Worm (Caenorhabditis elegans) whole organism, L1 larva: Measurements from ENCODE around the gene cpar-1.
A peak's percentile ranks its signal among the peaks of the same experiment; 100 is the strongest.

ENCODE experiments used
- C16A3.4 ChIP-seq: fragments of 150-350 bp; optimal IDR thresholded peaks from 2 replicates; lab custom pipeline; 2014; ENCODE audit warnings: missing biosample characterization, missing genetic modification characterization
- C34B4.2 ChIP-seq: sonication (generic microtip); optimal IDR thresholded peaks from 2 replicates; lab custom pipeline; 2017; ENCODE audit warnings: mild to moderate bottlenecking, missing genetic modification characterization, missing compliant biosample characterization
- F16B12.6 ChIP-seq: fragments of 150-350 bp; optimal IDR thresholded peaks from 2 replicates; lab custom pipeline; 2014; ENCODE audit warnings: missing biosample characterization, missing genetic modification characterization
- Y116A8C.19 ChIP-seq: sonication (generic microtip); optimal IDR thresholded peaks from 2 replicates; lab custom pipeline; 2016; ENCODE audit warnings: missing compliant biosample characterization, missing genetic modification characterization, borderline replicate concordance
- alr-1 ChIP-seq: fragments of 200-800 bp; sonication (Bioruptor generic); optimal IDR thresholded peaks from 2 replicates; lab custom pipeline; 2018; ENCODE audit warnings: borderline replicate concordance, mild to moderate bottlenecking, missing genetic modification characterization, missing compliant biosample characterization
- aly-2 ChIP-seq: fragments of 150-350 bp; optimal IDR thresholded peaks from 2 replicates; lab custom pipeline; 2014; ENCODE audit warnings: missing biosample characterization, missing genetic modification characterization
- ama-1 ChIP-seq: fragments of 150-350 bp; optimal IDR thresholded peaks from 2 replicates; lab custom pipeline; 2014
- blmp-1 ChIP-seq: fragments of 150-350 bp; optimal IDR thresholded peaks from 2 replicates; lab custom pipeline; 2014; ENCODE audit warnings: missing biosample characterization, missing genetic modification characterization
- ceh-8 ChIP-seq: fragments of 200-800 bp; sonication (Bioruptor generic); optimal IDR thresholded peaks from 2 replicates; lab custom pipeline; 2018; ENCODE audit warnings: mild to moderate bottlenecking, missing genetic modification characterization, moderate library complexity, missing compliant biosample characterization
- ceh-82 ChIP-seq, 3 experiments: fragments of 150-350 bp in 1 of 3; sonication (generic microtip) in 2 of 3; optimal IDR thresholded peaks; 2 replicates each; lab custom pipeline; 2014 to 2017; ENCODE audit warnings: missing biosample characterization in 3 of 3, missing genetic modification characterization in 3 of 3
- ceh-90 ChIP-seq: sonication (generic microtip); optimal IDR thresholded peaks from 2 replicates; lab custom pipeline; 2016; ENCODE audit warnings: missing genetic modification characterization, missing compliant biosample characterization
- dsc-1 ChIP-seq: sonication (generic microtip); optimal IDR thresholded peaks from 2 replicates; lab custom pipeline; 2016; ENCODE audit warnings: mild to moderate bottlenecking, missing genetic modification characterization, missing compliant biosample characterization
- efl-1 ChIP-seq, 4 experiments: fragments of 150-350 bp; optimal IDR thresholded peaks in 3 of 4; peaks in 1 of 4; 1 replicate in 1 of 4; 2 replicates in 3 of 4; lab custom pipeline; 2014; ENCODE audit warnings: missing biosample characterization in 2 of 4, missing genetic modification characterization in 2 of 4, missing genetic modification reagents in 2 of 4
- elt-2 ChIP-seq: sonication (generic microtip); optimal IDR thresholded peaks from 2 replicates; lab custom pipeline; 2016; ENCODE audit warnings: missing genetic modification characterization, mild to moderate bottlenecking, inconsistent platforms, missing compliant biosample characterization, missing genetic modification reagents
- elt-3 ChIP-seq, 6 experiments: fragments of 150-350 bp in 1 of 6; sonication (generic microtip); optimal IDR thresholded peaks; 2 replicates each; lab custom pipeline; 2017 to 2018; ENCODE audit warnings: missing biosample characterization in 6 of 6, missing genetic modification characterization in 6 of 6, inconsistent platforms in 1 of 6
- fkh-10 ChIP-seq: sonication (generic microtip); optimal IDR thresholded peaks from 2 replicates; lab custom pipeline; 2017; ENCODE audit warnings: missing biosample characterization, missing genetic modification reagents, missing genetic modification characterization
- fkh-4 ChIP-seq: sonication (generic microtip); optimal IDR thresholded peaks from 2 replicates; lab custom pipeline; 2016; ENCODE audit warnings: missing compliant biosample characterization, missing genetic modification characterization, borderline replicate concordance
- fos-1 ChIP-seq: fragments of 150-350 bp; optimal IDR thresholded peaks from 2 replicates; lab custom pipeline; 2014; ENCODE audit warnings: missing biosample characterization, missing genetic modification characterization
- grh-1 ChIP-seq: fragments of 200-800 bp; sonication (Bioruptor generic); IDR thresholded peaks from 2 replicates; pipeline ENCODE4 v1.3.6; 2022; ENCODE audit warnings: missing genetic modification reagents, missing genetic modification characterization, missing compliant biosample characterization
- hlh-4 ChIP-seq: sonication (generic microtip); optimal IDR thresholded peaks from 2 replicates; lab custom pipeline; 2016; ENCODE audit warnings: mild to moderate bottlenecking, missing genetic modification characterization, missing compliant biosample characterization
- hpl-2 ChIP-seq: fragments of 150-350 bp; optimal IDR thresholded peaks from 2 replicates; lab custom pipeline; 2014; ENCODE audit warnings: missing biosample characterization, missing genetic modification reagents, missing genetic modification characterization
- irx-1 ChIP-seq: sonication (generic microtip); optimal IDR thresholded peaks from 2 replicates; lab custom pipeline; 2016; ENCODE audit warnings: missing genetic modification characterization, missing compliant biosample characterization
- isw-1 ChIP-seq: fragments of 200-800 bp; sonication (Bioruptor generic); IDR thresholded peaks from 2 replicates; pipeline ENCODE4 v1.3.6; 2022; ENCODE audit warnings: missing genetic modification characterization, missing compliant biosample characterization
- lin-13 ChIP-seq: fragments of 150-350 bp; optimal IDR thresholded peaks from 2 replicates; lab custom pipeline; 2014; ENCODE audit warnings: missing biosample characterization, missing genetic modification reagents, missing genetic modification characterization
- lin-14 ChIP-seq: fragments of 200-800 bp; sonication (Bioruptor generic); optimal IDR thresholded peaks from 2 replicates; lab custom pipeline; 2018; ENCODE audit warnings: mild to moderate bottlenecking, missing genetic modification characterization, moderate library complexity, missing compliant biosample characterization
- lin-15B ChIP-seq: fragments of 150-350 bp; sonication (generic microtip); optimal IDR thresholded peaks from 3 replicates; lab custom pipeline; 2014; ENCODE audit warnings: missing biosample characterization, missing genetic modification characterization
- lsy-2 ChIP-seq, 2 experiments: fragments of 150-350 bp; optimal IDR thresholded peaks; 2 replicates each; lab custom pipeline; 2014; ENCODE audit warnings: missing biosample characterization in 2 of 2, missing genetic modification characterization in 2 of 2
- nhr-11 ChIP-seq: fragments of 150-350 bp; optimal IDR thresholded peaks from 2 replicates; lab custom pipeline; 2014; ENCODE audit warnings: missing biosample characterization, missing genetic modification characterization
- nhr-19 ChIP-seq: fragments of 200-800 bp; sonication (Bioruptor generic); conservative IDR thresholded peaks from 2 replicates; pipeline ENCODE4 v1.3.6; 2022; ENCODE audit warnings: missing genetic modification characterization, missing compliant biosample characterization
- nhr-28 ChIP-seq: fragments of 150-350 bp; optimal IDR thresholded peaks from 2 replicates; lab custom pipeline; 2014; ENCODE audit warnings: missing biosample characterization, missing genetic modification characterization
- nhr-47 ChIP-seq: sonication (generic microtip); optimal IDR thresholded peaks from 2 replicates; lab custom pipeline; 2016; ENCODE audit warnings: mild to moderate bottlenecking, missing genetic modification characterization, moderate library complexity, missing compliant biosample characterization
- nhr-71 ChIP-seq: sonication (generic microtip); optimal IDR thresholded peaks from 2 replicates; lab custom pipeline; 2016; ENCODE audit warnings: mild to moderate bottlenecking, missing genetic modification characterization, moderate library complexity, missing compliant biosample characterization
- nhr-76 ChIP-seq: sonication (generic microtip); optimal IDR thresholded peaks from 2 replicates; lab custom pipeline; 2017; ENCODE audit warnings: missing biosample characterization, missing genetic modification characterization
- nhr-77 ChIP-seq: fragments of 150-350 bp; optimal IDR thresholded peaks from 2 replicates; lab custom pipeline; 2014; ENCODE audit warnings: missing biosample characterization, missing genetic modification characterization
- nhr-84 ChIP-seq: sonication (generic microtip); optimal IDR thresholded peaks from 2 replicates; lab custom pipeline; 2017; ENCODE audit warnings: missing biosample characterization, missing genetic modification characterization
- nhr-85 ChIP-seq: sonication (generic microtip); peaks from one replicate; lab custom pipeline; 2016; ENCODE audit warnings: missing genetic modification characterization, inconsistent platforms, missing compliant biosample characterization
- nhr-90 ChIP-seq: sonication (generic microtip); optimal IDR thresholded peaks from 2 replicates; lab custom pipeline; 2016; ENCODE audit warnings: mild to moderate bottlenecking, missing genetic modification characterization, missing compliant biosample characterization; ENCODE audit not compliant: poor library complexity
- pax-3 ChIP-seq: fragments of 200-800 bp; sonication (Bioruptor generic); optimal IDR thresholded peaks from 2 replicates; lab custom pipeline; 2018; ENCODE audit warnings: mild to moderate bottlenecking, missing genetic modification characterization, moderate library complexity, missing compliant biosample characterization
- pqm-1 ChIP-seq: sonication (generic microtip); optimal IDR thresholded peaks from 3 replicates; lab custom pipeline; 2017; ENCODE audit warnings: missing biosample characterization, missing genetic modification characterization
- rnt-1 ChIP-seq: sonication (generic microtip); optimal IDR thresholded peaks from 2 replicates; lab custom pipeline; 2016; ENCODE audit warnings: mild to moderate bottlenecking, missing genetic modification characterization, moderate library complexity, missing compliant biosample characterization
- snpc-4 ChIP-seq: fragments of 150-350 bp; optimal IDR thresholded peaks from 2 replicates; lab custom pipeline; 2014; ENCODE audit warnings: missing biosample characterization, missing genetic modification characterization
- snu-23 ChIP-seq: sonication (generic microtip); optimal IDR thresholded peaks from 2 replicates; lab custom pipeline; 2016; ENCODE audit warnings: missing genetic modification characterization, missing compliant biosample characterization
- sox-4 ChIP-seq: sonication (generic microtip); optimal IDR thresholded peaks from 2 replicates; lab custom pipeline; 2016; ENCODE audit warnings: missing genetic modification characterization, missing compliant biosample characterization
- sptf-1 ChIP-seq: fragments of 150-350 bp; optimal IDR thresholded peaks from 2 replicates; lab custom pipeline; 2014; ENCODE audit warnings: missing biosample characterization, missing genetic modification characterization
- sup-37 ChIP-seq: fragments of 200-800 bp; sonication (Bioruptor generic); optimal IDR thresholded peaks from 2 replicates; lab custom pipeline; 2018; ENCODE audit warnings: mild to moderate bottlenecking, missing genetic modification characterization, missing compliant biosample characterization
- swsn-7 ChIP-seq: sonication (generic microtip); optimal IDR thresholded peaks from 2 replicates; lab custom pipeline; 2016; ENCODE audit warnings: missing genetic modification characterization, missing compliant biosample characterization
- tbx-2 ChIP-seq: sonication (generic microtip); optimal IDR thresholded peaks from 2 replicates; lab custom pipeline; 2016; ENCODE audit warnings: missing genetic modification characterization, missing compliant biosample characterization
- tlp-1 ChIP-seq: fragments of 150-350 bp; optimal IDR thresholded peaks from 2 replicates; lab custom pipeline; 2014; ENCODE audit warnings: missing biosample characterization, missing genetic modification characterization
- unc-86 ChIP-seq: sonication (generic microtip); optimal IDR thresholded peaks from 2 replicates; lab custom pipeline; 2016; ENCODE audit warnings: missing genetic modification characterization, missing compliant biosample characterization
- vab-15 ChIP-seq: sonication (generic microtip); optimal IDR thresholded peaks from 2 replicates; lab custom pipeline; 2017; ENCODE audit warnings: missing genotype, mild to moderate bottlenecking, missing genetic modification characterization, missing compliant biosample characterization
- xbp-1 ChIP-seq: sonication (generic microtip); optimal IDR thresholded peaks from 2 replicates; lab custom pipeline; 2016; ENCODE audit warnings: missing genetic modification characterization, missing compliant biosample characterization
- zag-1 ChIP-seq: fragments of 150-350 bp; optimal IDR thresholded peaks from 2 replicates; lab custom pipeline; 2014; ENCODE audit warnings: missing biosample characterization, missing genetic modification characterization
- zip-4 ChIP-seq: fragments of 200-800 bp; sonication (Bioruptor generic); optimal IDR thresholded peaks from 2 replicates; lab custom pipeline; 2018; ENCODE audit warnings: mild to moderate bottlenecking, missing genetic modification characterization, moderate library complexity, missing compliant biosample characterization
- ztf-4 ChIP-seq: fragments of 150-350 bp; optimal IDR thresholded peaks from 2 replicates; lab custom pipeline; 2014; ENCODE audit warnings: missing biosample characterization, missing genetic modification characterization

cpar-1 gene

DNA sequence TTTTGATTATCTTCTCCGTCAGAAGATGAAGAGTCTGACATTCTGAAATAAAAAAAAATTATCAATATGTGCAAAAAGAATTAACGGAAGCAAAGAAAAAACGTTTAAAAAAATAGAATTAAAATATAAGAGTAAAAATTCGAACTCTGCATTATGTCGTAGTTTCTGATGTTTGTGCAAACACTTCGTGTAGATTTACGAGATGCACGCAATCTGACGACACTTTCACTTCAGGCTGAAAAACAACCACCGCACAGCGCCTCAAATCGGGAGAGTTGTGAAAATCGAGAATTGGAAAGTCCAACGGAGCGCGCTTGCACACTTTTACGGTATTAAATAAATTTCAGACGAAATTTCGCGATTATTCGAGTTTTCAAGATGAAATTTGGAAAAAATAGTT is 27.3 kb upstream of the cpar-1 start, which contains the start of gene T26G10.1 (continued):
- peak; percentile 80 for TF ChIP-seq tbx-2 (tag; lab: Kevin White, UChicago)
- TF ChIP-seq vab-15 (tag; lab: Kevin White, UChicago) = no peak
- peak; percentile 83 for TF ChIP-seq lin-15B (tag; lab: Kevin White, UChicago)
- TF ChIP-seq irx-1 (tag; lab: Kevin White, UChicago) = peak; percentile 70
- no peak for TF ChIP-seq fkh-4 (tag; lab: Kevin White, UChicago)
- peak; percentile 34 for TF ChIP-seq nhr-77 (tag; lab: Kevin White, UChicago)
- TF ChIP-seq efl-1 (optimal IDR thresholded peaks at IDR 0.05; lab: Kevin White, UChicago) = peak; percentile 76 to 83
- peak; percentile 73 to 97 for TF ChIP-seq efl-1 (GFP tag; optimal IDR thresholded peaks at IDR 0.05 in 1 of 2; lab: Kevin White, UChicago)
- TF ChIP-seq fkh-10 (GFP tag; lab: Kevin White, UChicago) = no peak
- peak in 1 of 6 experiments; percentile 33 for TF ChIP-seq elt-3 (tag; optimal IDR thresholded peaks at IDR 0.05; lab: Kevin White, UChicago)
- TF ChIP-seq swsn-7 (tag; lab: Kevin White, UChicago) = peak; percentile 84
- peak; percentile 71 for TF ChIP-seq ceh-8 (GFP tag; lab: Kevin White, UChicago)
- TF ChIP-seq blmp-1 (tag; lab: Kevin White, UChicago) = peak; percentile 93
- peak; percentile 89 for TF ChIP-seq nhr-71 (tag; lab: Kevin White, UChicago)
- peak; percentile 78 for TF ChIP-seq nhr-90 (tag; lab: Kevin White, UChicago)
- peak; percentile 51 for TF ChIP-seq C16A3.4
- TF ChIP-seq nhr-84 = no peak
- TF ChIP-seq sptf-1 (tag; lab: Kevin White, UChicago) = no peak
- TF ChIP-seq aly-2 (tag; lab: Kevin White, UChicago) = no peak
- TF ChIP-seq C34B4.2 = no peak
- peak; percentile 75 for TF ChIP-seq dsc-1
- peak; percentile 87 for TF ChIP-seq snu-23
- peak; percentile 62 to 75 (median 65) for TF ChIP-seq ceh-82 (tag; optimal IDR thresholded peaks at IDR 0.05; lab: Kevin White, UChicago)
- TF ChIP-seq Y116A8C.19 (tag; lab: Kevin White, UChicago) = no peak
- peak; percentile 91 for TF ChIP-seq isw-1 (GFP tag; lab: Robert Waterston, UW)
- TF ChIP-seq lin-14 (GFP tag; lab: Kevin White, UChicago) = peak; percentile 82
- TF ChIP-seq fos-1 = peak; percentile 64
- peak; percentile 79 for TF ChIP-seq xbp-1
- TF ChIP-seq sup-37 = no peak
- TF ChIP-seq F16B12.6 (tag; lab: Kevin White, UChicago) = peak; percentile 94
- TF ChIP-seq hpl-2 (GFP tag; lab: Kevin White, UChicago) = no peak
- TF ChIP-seq lin-13 (GFP tag; lab: Kevin White, UChicago) = peak; percentile 48
- peak; percentile 79 for TF ChIP-seq rnt-1 (tag; lab: Kevin White, UChicago)
- no peak for TF ChIP-seq pqm-1 (tag; lab: Kevin White, UChicago)
- peak; percentile 88 for TF ChIP-seq lsy-2 (tag; optimal IDR thresholded peaks at IDR 0.05; lab: Kevin White, UChicago)
- TF ChIP-seq nhr-47 (tag; lab: Kevin White, UChicago) = peak; percentile 87
- TF ChIP-seq sox-4 = peak; percentile 50
- TF ChIP-seq tlp-1 (tag; lab: Kevin White, UChicago) = no peak
- peak; percentile 87 for TF ChIP-seq nhr-85 (tag; lab: Kevin White, UChicago)
- TF ChIP-seq zip-4 (GFP tag; lab: Kevin White, UChicago) = no peak
- TF ChIP-seq snpc-4 = peak; percentile 80
- TF ChIP-seq pax-3 (tag; lab: Kevin White, UChicago) = peak; percentile 45
- TF ChIP-seq unc-86 (tag; lab: Kevin White, UChicago) = peak; percentile 82
- TF ChIP-seq alr-1 (tag; lab: Kevin White, UChicago) = no peak
- no peak for TF ChIP-seq zag-1 (tag; lab: Kevin White, UChicago)
- TF ChIP-seq ztf-4 (tag; lab: Kevin White, UChicago) = no peak
- TF ChIP-seq nhr-11 (tag; lab: Kevin White, UChicago) = no peak
- TF ChIP-seq grh-1 = peak; percentile 68
- TF ChIP-seq nhr-28 = no peak
- no peak for TF ChIP-seq ceh-90 (tag; lab: Kevin White, UChicago)
- peak; percentile 91 for TF ChIP-seq nhr-19 (GFP tag; lab: Robert Waterston, UW)
- no peak for TF ChIP-seq ama-1 (lab: Kevin White, UChicago)
- TF ChIP-seq hlh-4 (tag; lab: Kevin White, UChicago) = no peak
- peak; percentile 26 for TF ChIP-seq elt-2
- TF ChIP-seq nhr-76 = no peak
